Worm (Caenorhabditis elegans) whole organism, late embryonic: ENCODE measurements around the gene cwp-4.
"Not testable (repeated sequence)": the region's sequence is repeated elsewhere in the genome, so short reads cannot be mapped to it uniquely, and the experiment has no call there.

Experiments
- K09A11.1 ChIP-seq: sonication (generic microtip); optimal IDR thresholded peaks from 2 replicates; lab custom pipeline; 2017; ENCODE audit warnings: antibody characterized with exemption, mild to moderate bottlenecking, missing genetic modification characterization, missing compliant biosample characterization; ENCODE audit not compliant: insufficient read depth
- ama-1 ChIP-seq: fragments of 150-350 bp; optimal IDR thresholded peaks from 2 replicates; lab custom pipeline; 2014
- ceh-48 ChIP-seq: sonication (generic microtip); optimal IDR thresholded peaks from 2 replicates; lab custom pipeline; 2016; ENCODE audit warnings: missing genetic modification characterization, inconsistent platforms, missing compliant biosample characterization
- ceh-6 ChIP-seq: fragments of 200-800 bp; sonication (Bioruptor generic); optimal IDR thresholded peaks from 2 replicates; lab custom pipeline; 2018; ENCODE audit warnings: mild to moderate bottlenecking, missing genetic modification characterization, missing compliant biosample characterization
- che-1 ChIP-seq: sonication (generic microtip); optimal IDR thresholded peaks from 2 replicates; lab custom pipeline; 2016; ENCODE audit warnings: mild to moderate bottlenecking, missing genetic modification characterization, missing compliant biosample characterization
- elt-2 ChIP-seq: sonication (generic microtip); optimal IDR thresholded peaks from 2 replicates; lab custom pipeline; 2016; ENCODE audit warnings: missing genetic modification reagents, missing genetic modification characterization, missing compliant biosample characterization
- fkh-10 ChIP-seq: fragments of 150-350 bp; optimal IDR thresholded peaks from 2 replicates; lab custom pipeline; 2014; ENCODE audit warnings: missing biosample characterization, missing genetic modification reagents, missing genetic modification characterization
- hlh-8 ChIP-seq: sonication (generic microtip); optimal IDR thresholded peaks from 2 replicates; lab custom pipeline; 2016; ENCODE audit warnings: missing genotype, missing genetic modification characterization, missing compliant biosample characterization
- nhr-11 ChIP-seq: fragments of 150-350 bp; optimal IDR thresholded peaks from 2 replicates; lab custom pipeline; 2014; ENCODE audit warnings: missing biosample characterization, missing genetic modification characterization
- pag-3 ChIP-seq: sonication (generic microtip); optimal IDR thresholded peaks from 2 replicates; lab custom pipeline; 2016; ENCODE audit warnings: missing compliant biosample characterization, missing genetic modification characterization, borderline replicate concordance
- unc-3 ChIP-seq, 2 experiments: fragments of 200-800 bp in 1 of 2; sonication (Bioruptor generic) in 1 of 2; sonication (generic microtip) in 1 of 2; conservative IDR thresholded peaks in 1 of 2; optimal IDR thresholded peaks in 1 of 2; 2 replicates each; pipeline versions ENCODE4 v1.3.6 to Lab custom; 2016 to 2022; ENCODE audit warnings: missing compliant biosample characterization in 2 of 2, missing genetic modification characterization in 2 of 2, missing genetic modification reagents in 1 of 2
- ztf-16 ChIP-seq: sonication (generic microtip); optimal IDR thresholded peaks from 2 replicates; lab custom pipeline; 2017; ENCODE audit warnings: missing genetic modification characterization, missing compliant biosample characterization

DNA sequence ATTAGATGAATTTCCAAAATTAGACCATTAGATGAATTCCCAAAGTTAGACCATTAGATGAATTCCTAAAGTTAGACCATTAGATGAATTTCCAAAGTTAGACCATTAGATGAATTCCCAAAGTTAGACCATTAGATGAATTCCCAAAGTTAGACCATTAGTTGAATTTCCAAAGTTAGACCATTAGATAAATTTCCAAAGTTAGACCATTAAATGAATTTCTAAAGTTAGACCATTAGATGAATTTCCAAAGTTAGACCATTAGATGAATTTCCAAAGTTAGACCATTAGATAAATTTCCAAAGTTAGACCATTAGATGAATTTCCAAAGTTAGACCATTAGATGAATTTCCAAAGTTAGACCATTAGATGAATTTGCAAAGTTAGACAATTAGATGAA is 21.9 kb downstream of the cwp-4 start:
- TF ChIP-seq nhr-11 (tag; lab: Kevin White, UChicago); K09A11.1 (tag; lab: Kevin White, UChicago); ceh-6 (GFP tag; lab: Kevin White, UChicago); ztf-16 (tag; lab: Kevin White, UChicago); pag-3 (tag; lab: Kevin White, UChicago); che-1 (tag; lab: Kevin White, UChicago); ceh-48 (tag; lab: Kevin White, UChicago); elt-2; hlh-8 (tag; lab: Kevin White, UChicago); fkh-10; unc-3 (tag; optimal IDR thresholded peaks at IDR 0.05; lab: Kevin White, UChicago); ama-1 (lab: Kevin White, UChicago): not testable (repeated sequence)
- peak; percentile 60 for TF ChIP-seq unc-3 (GFP tag; conservative IDR thresholded peaks at IDR 0.05; lab: Robert Waterston, UW)
